Fruit fly (Drosophila melanogaster): ENCODE results near the gene CG6659.

DNA sequence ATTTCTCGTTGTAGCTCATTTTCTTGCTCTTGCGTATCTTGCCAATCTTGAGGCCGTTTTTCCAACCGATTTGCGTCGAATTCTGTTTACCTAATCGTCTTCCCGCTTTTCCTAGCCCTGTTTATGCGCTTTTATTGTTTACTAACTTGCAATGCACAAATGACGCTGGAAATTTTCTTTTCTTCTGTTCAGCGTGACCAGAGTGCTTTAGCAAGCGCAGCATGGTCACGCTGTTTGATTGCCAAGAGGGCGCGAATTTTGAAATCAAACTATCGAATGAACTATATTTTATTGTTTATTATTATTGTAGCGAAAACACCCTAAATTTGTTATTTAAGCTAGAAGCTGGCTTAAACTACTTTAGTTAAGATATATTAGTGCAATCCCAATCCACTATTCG is 6.8 kb downstream of the CG6659 start, which contains the start of gene Hou:
- TF ChIP-seq CG8478 (optimal IDR thresholded peaks at IDR 0.05) (no peak), psq (optimal IDR thresholded peaks at IDR 0.05) (no peak), EcR (GFP tag; optimal IDR thresholded peaks at IDR 0.05) (no peak), pan (optimal IDR thresholded peaks at IDR 0.05) (no peak)
